Fruit fly (Drosophila melanogaster) whole organism, pupa: ENCODE data around the gene CG12581.
"Not testable (repeated sequence)": the region's sequence is repeated elsewhere in the genome, so short reads cannot be mapped to it uniquely, and the experiment has no call there.

Experiments used
- CG10348 ChIP-seq: fragments of 200-800 bp; sonication (Bioruptor generic); IDR thresholded peaks from 2 replicates; pipeline ENCODE4 v1.3.6; 2022; ENCODE audit warnings: missing biosample characterization, missing genetic modification characterization
- CG12605 ChIP-seq: fragments of 200-800 bp; sonication (Bioruptor generic); IDR thresholded peaks from 2 replicates; pipeline ENCODE4 v1.3.6; 2022; ENCODE audit warnings: missing biosample characterization, missing genetic modification characterization
- CG13204 ChIP-seq: fragments of 200-800 bp; sonication (Bioruptor generic); optimal IDR thresholded peaks from 2 replicates; lab custom pipeline; 2018; ENCODE audit warnings: missing biosample characterization, mild to moderate bottlenecking, missing genetic modification characterization, moderate library complexity
- CG14655 ChIP-seq: fragments of 200-800 bp; sonication (Bioruptor generic); optimal IDR thresholded peaks from 3 replicates; lab custom pipeline; 2017; ENCODE audit warnings: mild to moderate bottlenecking, missing biosample characterization, missing genetic modification reagents, missing genetic modification characterization
- CG15710 ChIP-seq: fragments of 200-800 bp; sonication (Bioruptor generic); optimal IDR thresholded peaks from 2 replicates; lab custom pipeline; 2018; ENCODE audit warnings: missing biosample characterization, mild to moderate bottlenecking, missing genetic modification characterization, moderate library complexity
- CG17806 ChIP-seq: fragments of 200-800 bp; sonication (Bioruptor generic); optimal IDR thresholded peaks from 2 replicates; lab custom pipeline; 2018; ENCODE audit warnings: missing biosample characterization, mild to moderate bottlenecking, missing genetic modification characterization, moderate library complexity
- CG32121 ChIP-seq: fragments of 200-800 bp; sonication (Bioruptor generic); IDR thresholded peaks from 2 replicates; pipeline ENCODE4 v1.3.6; 2022; ENCODE audit warnings: missing biosample characterization, missing genetic modification characterization
- CG34367 ChIP-seq: fragments of 200-800 bp; sonication (Bioruptor generic); optimal IDR thresholded peaks from 2 replicates; lab custom pipeline; 2018; ENCODE audit warnings: missing biosample characterization, mild to moderate bottlenecking, missing genetic modification characterization
- CG4496 ChIP-seq: fragments of 200-800 bp; sonication (Bioruptor generic); IDR thresholded peaks from 3 replicates; pipeline ENCODE4 v1.3.6; 2022; ENCODE audit warnings: missing biosample characterization, missing genetic modification characterization
- CG8159 ChIP-seq: fragments of 200-800 bp; sonication (Bioruptor generic); optimal IDR thresholded peaks from 3 replicates; lab custom pipeline; 2018; ENCODE audit warnings: missing biosample characterization, mild to moderate bottlenecking, missing genetic modification characterization, moderate library complexity
- CG8301 ChIP-seq: fragments of 200-800 bp; sonication (Bioruptor generic); optimal IDR thresholded peaks from 2 replicates; lab custom pipeline; 2018; ENCODE audit warnings: missing biosample characterization, mild to moderate bottlenecking, missing genetic modification characterization
- CG9948 ChIP-seq: fragments of 200-800 bp; sonication (Bioruptor generic); optimal IDR thresholded peaks from 2 replicates; lab custom pipeline; 2018; ENCODE audit warnings: missing biosample characterization, mild to moderate bottlenecking, missing genetic modification characterization, moderate library complexity
- D1 ChIP-seq: fragments of 200-800 bp; sonication (Bioruptor generic); optimal IDR thresholded peaks from 2 replicates; lab custom pipeline; 2018; ENCODE audit warnings: missing biosample characterization, mild to moderate bottlenecking, missing genetic modification characterization, moderate library complexity
- EcR ChIP-seq: fragments of 200-800 bp; sonication (Bioruptor generic); optimal IDR thresholded peaks from 3 replicates; lab custom pipeline; 2019; ENCODE audit warnings: missing biosample characterization, missing genetic modification characterization, mild to moderate bottlenecking, moderate library complexity, missing genetic modification reagents
- Ets98B ChIP-seq: fragments of 200-800 bp; sonication (Bioruptor generic); IDR thresholded peaks from 2 replicates; pipeline ENCODE4 v1.3.6; 2022; ENCODE audit warnings: missing biosample characterization, missing genetic modification characterization
- Pif1A ChIP-seq: fragments of 200-800 bp; sonication (Bioruptor generic); optimal IDR thresholded peaks from 3 replicates; lab custom pipeline; 2016; ENCODE audit warnings: missing biosample characterization, missing genetic modification characterization
- Pif1B ChIP-seq: fragments of 200-800 bp; sonication (Bioruptor generic); optimal IDR thresholded peaks from 3 replicates; lab custom pipeline; 2016; ENCODE audit warnings: missing biosample characterization, missing genetic modification characterization
- Snoo ChIP-seq: fragments of 200-800 bp; sonication (Bioruptor generic); optimal IDR thresholded peaks from 3 replicates; lab custom pipeline; 2017; ENCODE audit warnings: missing biosample characterization, mild to moderate bottlenecking, missing genetic modification characterization, inconsistent platforms
- fd96Ca ChIP-seq: fragments of 200-800 bp; sonication (Bioruptor generic); IDR thresholded peaks from 3 replicates; pipeline ENCODE4 v1.3.6; 2022; ENCODE audit warnings: missing biosample characterization, missing genetic modification characterization
- gl ChIP-seq: fragments of 200-800 bp; sonication (Bioruptor generic); optimal IDR thresholded peaks from 2 replicates; lab custom pipeline; 2018; ENCODE audit warnings: missing biosample characterization, mild to moderate bottlenecking, missing genetic modification characterization
- rn ChIP-seq: fragments of 200-800 bp; sonication (Bioruptor generic); IDR thresholded peaks from 2 replicates; pipeline ENCODE4 v1.3.6; 2022; ENCODE audit warnings: missing biosample characterization, missing genetic modification characterization

The CG12581 gene

DNA sequence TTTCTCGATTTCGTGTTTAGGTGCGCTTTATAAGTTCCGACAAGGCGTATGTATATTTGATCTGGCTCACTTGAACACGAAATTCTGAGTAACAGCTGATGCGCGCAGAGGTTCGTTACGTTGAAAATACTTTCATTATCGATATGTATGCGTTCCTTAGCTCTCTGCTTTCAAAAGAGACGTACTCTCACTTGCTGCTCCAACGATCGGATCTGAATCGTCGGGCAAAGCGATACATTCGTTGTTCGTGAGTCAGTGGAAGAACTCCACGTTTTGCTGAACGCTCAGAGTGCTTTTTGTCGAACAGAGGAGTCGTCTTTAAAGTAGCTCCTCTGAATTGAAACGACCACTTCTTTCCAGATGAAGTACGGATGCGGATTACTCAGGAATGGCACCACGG, 22.6 kb downstream of the CG12581 start, which contains the start of gene beta-Man:
TSS of gene beta-Man (plus strand) at position 152 of the 400 bp plus-strand sequence.
- TF ChIP-seq Snoo (tag; lab: Kevin White, UChicago) (no peak), CG14655 (GFP tag; lab: Kevin White, UChicago) (peak; percentile 12), Pif1A (GFP tag; lab: Kevin White, UChicago) (peak; percentile 23), CG12605 (0 out of 2 replicates have a peak, but pooled peaks have one; percentile 23), D1 (tag; lab: Kevin White, UChicago) (peak; percentile 24)

DNA sequence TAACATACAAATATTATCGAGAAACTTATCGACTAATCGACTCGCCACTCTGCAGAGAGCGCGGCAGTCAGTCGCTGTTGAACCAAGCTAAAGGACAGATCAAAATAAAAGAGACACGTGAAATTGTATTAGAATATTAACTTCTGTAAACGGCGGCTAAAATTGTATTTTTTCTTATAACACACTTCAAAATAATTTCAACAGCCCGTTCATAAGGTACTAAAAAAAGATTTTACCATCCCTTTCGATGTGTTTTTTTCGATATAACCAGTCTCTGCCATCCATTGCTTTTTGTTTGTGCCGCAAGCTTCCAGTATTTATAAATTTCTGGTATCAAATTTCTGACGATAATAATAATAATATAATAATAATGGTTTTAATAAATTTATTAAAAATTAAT, 37.1 kb downstream of the CG12581 start, which contains the start of gene aux:
TSS of gene aux (plus strand) at position 301 of the 400 bp plus-strand sequence.
- TF ChIP-seq CG8159 (tag; lab: Kevin White, UChicago); rn (GFP tag; lab: Robert Waterston, UW); Pif1B (GFP tag; lab: Kevin White, UChicago): not testable (repeated sequence)

DNA sequence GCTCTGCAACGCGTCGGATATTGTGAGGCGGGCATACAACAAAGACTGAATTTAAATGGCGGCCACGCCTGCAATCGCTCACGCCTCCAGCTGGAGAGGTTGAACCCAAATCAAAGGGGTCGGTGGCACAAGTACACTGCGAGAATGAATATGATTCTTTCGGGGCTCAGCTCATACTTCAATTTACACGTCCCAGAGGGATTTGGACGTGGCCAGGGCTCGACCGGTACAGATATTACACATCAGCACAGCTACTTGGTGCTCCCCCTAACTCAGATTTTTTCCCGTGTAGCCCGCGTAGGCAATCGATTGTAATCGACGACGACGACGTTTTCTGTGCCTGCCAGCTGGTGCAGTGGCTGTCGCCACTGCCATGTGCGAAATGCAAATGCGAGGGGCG, 39.6 kb downstream of the CG12581 start:
- peak; percentile 93 for TF ChIP-seq CG32121 (GFP tag; lab: Robert Waterston, UW)
- peak; percentile 83 for TF ChIP-seq CG9948 (tag; lab: Kevin White, UChicago)
- TF ChIP-seq Ets98B (GFP tag; lab: Robert Waterston, UW) = peak; percentile 94
- TF ChIP-seq CG13204 = peak; percentile 70
- TF ChIP-seq gl (tag; lab: Kevin White, UChicago) = peak; percentile 81
- peak; percentile 73 for TF ChIP-seq CG8301
- peak; percentile 83 for TF ChIP-seq CG17806 (tag; lab: Kevin White, UChicago)
- TF ChIP-seq D1 (tag; lab: Kevin White, UChicago) = peak; percentile 6
- TF ChIP-seq CG14655 (GFP tag; lab: Kevin White, UChicago) = peak; percentile 77
- TF ChIP-seq rn (GFP tag; lab: Robert Waterston, UW) = peak; percentile 93
- peak; percentile 81 for TF ChIP-seq CG10348 (GFP tag; lab: Robert Waterston, UW)
- peak; percentile 93 for TF ChIP-seq EcR (GFP tag; lab: Kevin White, UChicago)
- peak; percentile 93 for TF ChIP-seq Pif1A (GFP tag; lab: Kevin White, UChicago)
- peak; percentile 84 for TF ChIP-seq Snoo (tag; lab: Kevin White, UChicago)
- peak; percentile 92 for TF ChIP-seq CG15710 (tag; lab: Kevin White, UChicago)
- peak; percentile 96 for TF ChIP-seq CG4496 (GFP tag; lab: Robert Waterston, UW)
- TF ChIP-seq Pif1B (GFP tag; lab: Kevin White, UChicago) = peak; percentile 76
- TF ChIP-seq CG8159 (tag; lab: Kevin White, UChicago) = peak; percentile 88
- TF ChIP-seq CG12605 = peak; percentile 84
- TF ChIP-seq fd96Ca (GFP tag; lab: Robert Waterston, UW) = peak; percentile 97
- TF ChIP-seq CG34367 (tag; lab: Kevin White, UChicago) = peak; percentile 86
- TF ChIP-seq, all 21 proteins: peak for 21

DNA sequence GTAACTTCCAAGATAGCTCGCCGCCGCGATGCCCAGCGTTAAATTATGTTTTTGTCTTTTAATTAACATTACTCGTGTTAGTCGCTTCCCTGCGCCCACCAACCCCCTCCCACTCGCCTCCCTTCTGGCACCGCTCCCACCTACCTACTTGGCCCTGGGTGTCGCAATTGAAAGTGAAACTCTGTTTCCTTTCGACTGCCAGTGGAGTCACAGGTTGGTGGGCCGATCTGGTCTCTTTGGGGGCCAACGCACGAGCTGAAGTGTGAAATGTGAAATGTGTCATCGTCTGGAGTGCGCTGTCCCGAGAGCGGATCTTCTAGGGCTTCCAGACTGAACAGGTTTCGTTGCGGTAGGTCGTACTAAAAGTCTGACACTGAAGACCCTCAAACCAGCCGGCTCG, 40.2 kb downstream of the CG12581 start:
- TF ChIP-seq rn (GFP tag; lab: Robert Waterston, UW) = no peak
- TF ChIP-seq Pif1B (GFP tag; lab: Kevin White, UChicago) = no peak
- no peak for TF ChIP-seq CG10348 (GFP tag; lab: Robert Waterston, UW)
- no peak for TF ChIP-seq CG32121 (GFP tag; lab: Robert Waterston, UW)
- TF ChIP-seq CG9948 (tag; lab: Kevin White, UChicago) = no peak
- no peak for TF ChIP-seq Ets98B (GFP tag; lab: Robert Waterston, UW)
- no peak for TF ChIP-seq CG12605
- TF ChIP-seq EcR (GFP tag; lab: Kevin White, UChicago) = peak; percentile 54
- TF ChIP-seq gl (tag; lab: Kevin White, UChicago) = peak; percentile 48
- no peak for TF ChIP-seq CG13204
- no peak for TF ChIP-seq fd96Ca (GFP tag; lab: Robert Waterston, UW)

DNA sequence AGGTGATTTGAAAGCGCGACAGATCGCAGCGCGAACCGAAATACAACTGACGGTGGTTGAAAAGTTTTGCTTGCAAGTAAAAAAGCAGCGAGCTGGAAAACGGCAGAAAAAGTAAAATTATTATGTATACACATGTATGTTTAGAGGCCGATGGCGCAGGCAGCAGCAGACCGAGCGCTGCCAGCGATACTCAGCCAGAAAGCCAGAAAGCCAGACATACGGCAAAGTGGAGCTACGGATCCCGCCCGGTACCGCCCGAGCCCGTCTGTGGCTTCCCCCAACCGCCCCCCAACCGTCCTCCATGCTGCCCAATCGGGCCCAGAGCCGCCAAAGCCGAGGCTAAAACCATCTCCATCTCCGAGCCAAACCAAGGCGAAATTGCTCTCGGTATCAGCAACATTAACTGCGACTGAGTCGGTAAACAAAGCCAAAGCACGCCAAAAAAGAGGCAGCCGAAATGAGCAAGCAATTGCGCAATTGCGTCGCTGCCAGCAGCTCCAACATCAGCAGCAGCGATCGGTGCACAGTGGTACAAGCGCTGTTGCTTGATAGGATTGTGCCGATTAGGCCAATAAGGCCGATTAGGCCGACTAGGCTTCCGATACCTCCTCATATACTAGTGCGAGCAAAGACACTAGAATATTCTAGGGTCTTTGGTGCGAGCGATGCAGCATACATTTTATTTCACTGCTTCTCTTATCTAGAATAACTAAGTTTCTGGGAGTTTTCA, 41.0 kb downstream of the CG12581 start, which contains the start of gene CG14636:
TSS of gene CG14636 (minus strand) at position 51 of the 730 bp plus-strand sequence.
- no peak for TF ChIP-seq CG10348 (GFP tag; lab: Robert Waterston, UW)
- peak; percentile 35 for TF ChIP-seq CG17806 (tag; lab: Kevin White, UChicago)
- TF ChIP-seq CG8301 = no peak
- peak; percentile 24 for TF ChIP-seq CG13204
- peak; percentile 33 for TF ChIP-seq CG8159 (tag; lab: Kevin White, UChicago)
- TF ChIP-seq D1 (tag; lab: Kevin White, UChicago) = no peak
- peak; percentile 63 for TF ChIP-seq Snoo (tag; lab: Kevin White, UChicago)
- TF ChIP-seq CG9948 (tag; lab: Kevin White, UChicago) = peak; percentile 19
- TF ChIP-seq Pif1A (GFP tag; lab: Kevin White, UChicago) = peak; percentile 78
- TF ChIP-seq EcR (GFP tag; lab: Kevin White, UChicago) = no peak
- TF ChIP-seq CG32121 (GFP tag; lab: Robert Waterston, UW) = peak; percentile 81; the same call in 1 of the 2 replicates
- no peak for TF ChIP-seq CG34367 (tag; lab: Kevin White, UChicago)
- TF ChIP-seq rn (GFP tag; lab: Robert Waterston, UW) = peak; percentile 36; the same call in 1 of the 2 replicates
- TF ChIP-seq fd96Ca (GFP tag; lab: Robert Waterston, UW) = peak; percentile 83
- TF ChIP-seq Ets98B (GFP tag; lab: Robert Waterston, UW) = peak; percentile 65
- TF ChIP-seq CG15710 (tag; lab: Kevin White, UChicago) = peak; percentile 46
- TF ChIP-seq CG4496 (GFP tag; lab: Robert Waterston, UW) = peak; percentile 51; the same call in 2 of the 3 replicates
- peak; percentile 56 for TF ChIP-seq Pif1B (GFP tag; lab: Kevin White, UChicago)
